Fruit fly (Drosophila melanogaster): Measurements from ENCODE around the gene Smr.

Gene Smr

dm6 chrX:12763467-12763866 is 21.0 kb upstream of the Smr start, which contains the start of gene pira (continued):
- TF ChIP-seq ci (GFP tag; IDR thresholded peaks at IDR 0.05) (no peak), Elba2 (GFP tag; optimal IDR thresholded peaks at IDR 0.05) (peak; percentile 15), CG6254 (GFP tag; optimal IDR thresholded peaks at IDR 0.05) (no peak), D19B (GFP tag; optimal IDR thresholded peaks at IDR 0.05) (no peak), CrebB (tag; optimal IDR thresholded peaks at IDR 0.05) (no peak), ems (GFP tag; optimal IDR thresholded peaks at IDR 0.05) (no peak), bigmax (GFP tag; optimal IDR thresholded peaks at IDR 0.05) (no peak), NC2β (GFP tag; optimal IDR thresholded peaks at IDR 0.05) (no peak), Sox102F (GFP tag; optimal IDR thresholded peaks at IDR 0.05) (no peak), lmd (GFP tag; IDR thresholded peaks at IDR 0.05) (no peak), Pdp1 (GFP tag; optimal IDR thresholded peaks at IDR 0.05) (no peak), unpg (GFP tag; optimal IDR thresholded peaks at IDR 0.05) (no peak), CG9215 (GFP tag; IDR thresholded peaks at IDR 0.05) (no peak), Dp (GFP tag; optimal IDR thresholded peaks at IDR 0.05) (peak; percentile 45), aop (GFP tag; IDR thresholded peaks at IDR 0.05) (no peak), CG7928 (GFP tag; optimal IDR thresholded peaks at IDR 0.05) (no peak), fd102C (GFP tag; optimal IDR thresholded peaks at IDR 0.05) (no peak), cato (GFP tag; optimal IDR thresholded peaks at IDR 0.05; ENCODE audit: borderline replicate concordance) (no peak), Atf-2 (GFP tag; optimal IDR thresholded peaks at IDR 0.05) (no peak), ken (GFP tag; IDR thresholded peaks at IDR 0.05) (no peak), CG4820 (GFP tag; optimal IDR thresholded peaks at IDR 0.05) (no peak), odd (GFP tag; optimal IDR thresholded peaks at IDR 0.05) (no peak), CG4854 (GFP tag; optimal IDR thresholded peaks at IDR 0.05) (no peak), CG1024 (GFP tag; IDR thresholded peaks at IDR 0.05) (no peak), Opbp (GFP tag; IDR thresholded peaks at IDR 0.05; ENCODE audit: partially characterized antibody) (peak; percentile 80; the same call in 2 of the 3 replicates), CG5245 (GFP tag; optimal IDR thresholded peaks at IDR 0.05) (no peak), mld (GFP tag; IDR thresholded peaks at IDR 0.05; ENCODE audit: partially characterized antibody) (0 out of 3 replicates have a peak, but pooled peaks have one; percentile 36), CG1529 (GFP tag; optimal IDR thresholded peaks at IDR 0.05) (no peak), wdn (GFP tag; IDR thresholded peaks at IDR 0.05) (no peak), CG3281 (GFP tag; optimal IDR thresholded peaks at IDR 0.05) (no peak), caup (GFP tag; optimal IDR thresholded peaks at IDR 0.05; ENCODE audit: severe bottlenecking) (no peak), gce (GFP tag; IDR thresholded peaks at IDR 0.05) (no peak), CG13287 (GFP tag; IDR thresholded peaks at IDR 0.05; ENCODE audit: partially characterized antibody) (peak; percentile 83), nerfin-2 (GFP tag; IDR thresholded peaks at IDR 0.05; ENCODE audit: partially characterized antibody) (peak; percentile 57), dmrt11E (tag; optimal IDR thresholded peaks at IDR 0.05) (no peak), CG15011 (GFP tag; optimal IDR thresholded peaks at IDR 0.05) (no peak), jumu (GFP tag; optimal IDR thresholded peaks at IDR 0.05) (no peak), CG18262 (tag; optimal IDR thresholded peaks at IDR 0.05) (no peak), CG17328 (GFP tag; IDR thresholded peaks at IDR 0.05) (no peak), CG11723 (GFP tag; optimal IDR thresholded peaks at IDR 0.05) (no peak), Tbp (GFP tag; optimal IDR thresholded peaks at IDR 0.05) (no peak), Dad (GFP tag; optimal IDR thresholded peaks at IDR 0.05) (no peak), CoRest (tag; optimal IDR thresholded peaks at IDR 0.05) (no peak), CG2129 (GFP tag; IDR thresholded peaks at IDR 0.05; ENCODE audit: partially characterized antibody) (peak; percentile 54), Gsc (GFP tag; IDR thresholded peaks at IDR 0.05) (no peak), CG6854 (GFP tag; optimal IDR thresholded peaks at IDR 0.05) (no peak), CG14965 (GFP tag; optimal IDR thresholded peaks at IDR 0.05; ENCODE audit: borderline replicate concordance) (no peak), Nf-YC (tag; optimal IDR thresholded peaks at IDR 0.05) (no peak), CG13775 (GFP tag; optimal IDR thresholded peaks at IDR 0.05) (no peak), jigr1 (GFP tag; IDR thresholded peaks at IDR 0.05) (no peak), CG10462 (GFP tag; optimal IDR thresholded peaks at IDR 0.05) (no peak)
